Worm (Caenorhabditis elegans) whole organism, L4 larva: Measurements from ENCODE around the gene C24D10.2.

Experiments used
- F26F4.8 ChIP-seq: fragments of 200-800 bp; sonication (Bioruptor generic); conservative IDR thresholded peaks from 2 replicates; pipeline ENCODE4 v1.3.6; 2022; ENCODE audit warnings: missing genetic modification characterization, missing compliant biosample characterization
- ama-1 ChIP-seq: fragments of 150-350 bp; optimal IDR thresholded peaks from 2 replicates; lab custom pipeline; 2014; ENCODE audit warnings: inconsistent platforms, mixed read lengths
- dmd-6 ChIP-seq: fragments of 200-800 bp; sonication (Bioruptor generic); IDR thresholded peaks from 2 replicates; pipeline ENCODE4 v1.3.6; 2022; ENCODE audit warnings: missing genetic modification reagents, missing genetic modification characterization, missing compliant biosample characterization
- lin-39 ChIP-seq: fragments of 150-350 bp; optimal IDR thresholded peaks from 2 replicates; lab custom pipeline; 2014; ENCODE audit warnings: missing biosample characterization, missing genetic modification reagents, missing genetic modification characterization
- mdt-29 ChIP-seq: fragments of 200-800 bp; sonication (Bioruptor generic); IDR thresholded peaks from 2 replicates; pipeline ENCODE4 v1.3.6; 2022; ENCODE audit warnings: missing genetic modification reagents, missing genetic modification characterization, missing compliant biosample characterization
- nhr-111 ChIP-seq: fragments of 200-800 bp; sonication (Bioruptor generic); optimal IDR thresholded peaks from 2 replicates; lab custom pipeline; 2018; ENCODE audit warnings: mild to moderate bottlenecking, missing genetic modification characterization, missing compliant biosample characterization
- saeg-2 ChIP-seq: fragments of 200-800 bp; sonication (Bioruptor generic); IDR thresholded peaks from 2 replicates; pipeline ENCODE4 v1.3.6; 2022; ENCODE audit warnings: missing genetic modification reagents, missing genetic modification characterization, missing compliant biosample characterization
- unc-62 ChIP-seq, 3 experiments: fragments of 150-350 bp in 1 of 3; sonication (generic microtip); optimal IDR thresholded peaks in 2 of 3; peaks in 1 of 3; 1 replicate in 1 of 3; 2 replicates in 2 of 3; lab custom pipeline; 2014 to 2017; ENCODE audit warnings: missing biosample characterization in 3 of 3, missing genetic modification characterization in 3 of 3, missing genetic modification reagents in 3 of 3, missing genotype in 1 of 3
- ztf-11 ChIP-seq: fragments of 150-350 bp; optimal IDR thresholded peaks from 2 replicates; lab custom pipeline; 2014; ENCODE audit warnings: missing biosample characterization, missing genetic modification characterization

- no peak for TF ChIP-seq lin-39
- TF ChIP-seq unc-62 (GFP tag; optimal IDR thresholded peaks at IDR 0.05 in 1 of 2; lab: Kevin White, UChicago): no peak
- no peak for TF ChIP-seq unc-62 (tag; optimal IDR thresholded peaks at IDR 0.05; lab: Kevin White, UChicago)
- TF ChIP-seq saeg-2 (GFP tag; lab: Robert Waterston, UW): no peak
- TF ChIP-seq mdt-29 (GFP tag; lab: Robert Waterston, UW): no peak
- TF ChIP-seq dmd-6 (GFP tag; lab: Robert Waterston, UW): no peak
- no peak for TF ChIP-seq F26F4.8 (GFP tag; lab: Robert Waterston, UW)
- no peak for TF ChIP-seq ama-1 (lab: Kevin White, UChicago)
- TF ChIP-seq ztf-11: no peak
- no peak for TF ChIP-seq nhr-111 (GFP tag; lab: Kevin White, UChicago)
Measured at ce11 chrIV:5200813-5201212, 37.7 kb downstream of the C24D10.2 start.
